Fruit fly (Drosophila melanogaster) whole organism, embryonic: ENCODE measurements around the gene CG9962.

Experiments
- Blimp-1 ChIP-seq: fragments of 200-800 bp; sonication (Bioruptor generic); optimal IDR thresholded peaks from 3 replicates; lab custom pipeline; 2018; ENCODE audit warnings: missing biosample characterization, missing genetic modification characterization, mild to moderate bottlenecking, moderate library complexity, missing genetic modification reagents
- CG13775 ChIP-seq: fragments of 200-800 bp; sonication (Bioruptor generic); optimal IDR thresholded peaks from 3 replicates; lab custom pipeline; 2017; ENCODE audit warnings: missing biosample characterization, mild to moderate bottlenecking, missing genetic modification characterization
- CG15269 ChIP-seq: fragments of 200-800 bp; sonication (Bioruptor generic); optimal IDR thresholded peaks from 2 replicates; lab custom pipeline; 2018; ENCODE audit warnings: missing biosample characterization, mild to moderate bottlenecking, missing genetic modification characterization, moderate library complexity
- CG1647 ChIP-seq: fragments of 200-800 bp; sonication (Bioruptor generic); optimal IDR thresholded peaks from 3 replicates; lab custom pipeline; 2016; ENCODE audit warnings: missing biosample characterization, missing genetic modification characterization
- CG6175 ChIP-seq: fragments of 200-800 bp; sonication (Bioruptor generic); IDR thresholded peaks from 3 replicates; pipeline ENCODE4 v1.3.6; 2022; ENCODE audit warnings: missing biosample characterization, missing genetic modification characterization
- D19A ChIP-seq: fragments of 200-800 bp; optimal IDR thresholded peaks from 3 replicates; lab custom pipeline; 2019; ENCODE audit warnings: missing biosample characterization, mild to moderate bottlenecking, missing genetic modification characterization, moderate library complexity
- YL-1 ChIP-seq: fragments of 200-800 bp; sonication (Bioruptor generic); optimal IDR thresholded peaks from 3 replicates; lab custom pipeline; 2017; ENCODE audit warnings: missing biosample characterization, mild to moderate bottlenecking, missing genetic modification characterization
- ac ChIP-seq: fragments of 200-800 bp; sonication (Bioruptor generic); optimal IDR thresholded peaks from 3 replicates; lab custom pipeline; 2017; ENCODE audit warnings: missing biosample characterization, mild to moderate bottlenecking, missing genetic modification characterization
- cg ChIP-seq: fragments of 200-800 bp; sonication (Bioruptor generic); optimal IDR thresholded peaks from 3 replicates; lab custom pipeline; 2019; ENCODE audit warnings: missing biosample characterization, mild to moderate bottlenecking, missing genetic modification characterization, moderate library complexity
- dmrt11E ChIP-seq: fragments of 200-800 bp; sonication (Bioruptor generic); optimal IDR thresholded peaks from 3 replicates; lab custom pipeline; 2018; ENCODE audit warnings: missing biosample characterization, mild to moderate bottlenecking, missing genetic modification characterization, moderate library complexity
- fru ChIP-seq: fragments of >200 bp; optimal IDR thresholded peaks from 2 replicates; lab custom pipeline; 2017
- org-1 ChIP-seq: fragments of 200-800 bp; sonication (Bioruptor generic); optimal IDR thresholded peaks from 2 replicates; lab custom pipeline; 2017; ENCODE audit warnings: missing biosample characterization, missing genetic modification characterization
- ttk ChIP-seq: fragments of 200-800 bp; sonication (Bioruptor generic); IDR thresholded peaks from 2 replicates; pipeline ENCODE4 v2.1.2; 2022; ENCODE audit warnings: missing biosample characterization, missing genetic modification characterization

- TF ChIP-seq Blimp-1 (GFP tag; lab: Kevin White, UChicago) (no peak), CG6175 (GFP tag; lab: Robert Waterston, UW) (no peak), YL-1 (GFP tag; lab: Kevin White, UChicago) (no peak), ttk (GFP tag; lab: Robert Waterston, UW) (no peak), cg (GFP tag; lab: Kevin White, UChicago) (no peak), CG1647 (GFP tag; lab: Kevin White, UChicago) (no peak), ac (GFP tag; lab: Kevin White, UChicago) (no peak), fru (no peak), CG15269 (tag; lab: Kevin White, UChicago) (no peak), D19A (tag; lab: Kevin White, UChicago) (no peak), org-1 (GFP tag; lab: Kevin White, UChicago) (no peak), CG13775 (GFP tag; lab: Kevin White, UChicago) (no peak), dmrt11E (tag; lab: Kevin White, UChicago) (no peak)
These were observed 17.2 kb upstream of the CG9962 start, which contains the start of gene Trf4 for dm6 chr2L:2664762-2665161.
